Fruit fly (Drosophila melanogaster) whole organism, adult: ENCODE results near the gene CG13082.

ENCODE experiments used
- CG11617 ChIP-seq: fragments of 200-800 bp; sonication (Bioruptor generic); optimal IDR thresholded peaks from 2 replicates; lab custom pipeline; 2017; ENCODE audit warnings: mild to moderate bottlenecking, missing biosample characterization, missing genetic modification reagents, missing genetic modification characterization
- CG12768 ChIP-seq: fragments of 200-800 bp; sonication (Bioruptor generic); optimal IDR thresholded peaks from 2 replicates; lab custom pipeline; 2017; ENCODE audit warnings: missing biosample characterization, missing genetic modification characterization, mild to moderate bottlenecking, moderate library complexity, missing genetic modification reagents
- CG14711 ChIP-seq: fragments of 200-800 bp; sonication (Bioruptor generic); optimal IDR thresholded peaks from 2 replicates; lab custom pipeline; 2018; ENCODE audit warnings: missing biosample characterization, mild to moderate bottlenecking, missing genetic modification characterization, moderate library complexity
- CG1620 ChIP-seq: fragments of 200-800 bp; sonication (Bioruptor generic); optimal IDR thresholded peaks from 2 replicates; lab custom pipeline; 2016; ENCODE audit warnings: missing biosample characterization, missing genetic modification characterization
- CG33017 ChIP-seq: fragments of 200-800 bp; sonication (Bioruptor generic); optimal IDR thresholded peaks from 2 replicates; lab custom pipeline; 2018; ENCODE audit warnings: missing biosample characterization, mild to moderate bottlenecking, missing genetic modification characterization, moderate library complexity
- CG5204 ChIP-seq: fragments of 200-800 bp; sonication (Bioruptor generic); optimal IDR thresholded peaks from 2 replicates; lab custom pipeline; 2016; ENCODE audit warnings: missing biosample characterization, missing genetic modification characterization
- CG7045 ChIP-seq: fragments of 200-800 bp; sonication (Bioruptor generic); optimal IDR thresholded peaks from 2 replicates; lab custom pipeline; 2017; ENCODE audit warnings: missing biosample characterization, mild to moderate bottlenecking, missing genetic modification characterization
- CG7101 ChIP-seq: fragments of 200-800 bp; sonication (Bioruptor generic); optimal IDR thresholded peaks from 2 replicates; lab custom pipeline; 2018; ENCODE audit warnings: missing biosample characterization, mild to moderate bottlenecking, missing genetic modification characterization, moderate library complexity
- Clk ChIP-seq: fragments of 200-800 bp; sonication (Bioruptor generic); optimal IDR thresholded peaks from 2 replicates; lab custom pipeline; 2017; ENCODE audit warnings: missing biosample characterization, missing genetic modification characterization
- Crg-1 ChIP-seq: fragments of 200-800 bp; sonication (Bioruptor generic); optimal IDR thresholded peaks from 2 replicates; lab custom pipeline; 2016; ENCODE audit warnings: missing biosample characterization, missing genetic modification characterization
- Hr96 ChIP-seq: fragments of 200-800 bp; sonication (Bioruptor generic); optimal IDR thresholded peaks from 2 replicates; lab custom pipeline; 2016; ENCODE audit warnings: missing biosample characterization, missing genetic modification characterization
- Mnt ChIP-seq: fragments of 200-800 bp; sonication (Bioruptor generic); optimal IDR thresholded peaks from 2 replicates; lab custom pipeline; 2016; ENCODE audit warnings: missing biosample characterization, mild to moderate bottlenecking, missing genetic modification characterization
- bab1 ChIP-seq: fragments of 200-800 bp; sonication (Bioruptor generic); optimal IDR thresholded peaks from 3 replicates; lab custom pipeline; 2019; ENCODE audit warnings: missing biosample characterization, mild to moderate bottlenecking, missing genetic modification characterization, moderate library complexity
- cic ChIP-seq: fragments of 200-800 bp; sonication (Bioruptor generic); optimal IDR thresholded peaks from 2 replicates; lab custom pipeline; 2017; ENCODE audit warnings: missing biosample characterization, mild to moderate bottlenecking, missing genetic modification characterization, moderate library complexity
- cnc ChIP-seq, 2 experiments: fragments of >200 bp; optimal IDR thresholded peaks; 2 replicates each; lab custom pipeline; 2017
- kay ChIP-seq: fragments of 200-800 bp; sonication (Bioruptor generic); peaks from one replicate; lab custom pipeline; 2016; ENCODE audit warnings: missing biosample characterization, missing genetic modification characterization, borderline replicate concordance
- ovo ChIP-seq: fragments of 200-800 bp; sonication (Bioruptor generic); optimal IDR thresholded peaks from 2 replicates; lab custom pipeline; 2016; ENCODE audit warnings: missing biosample characterization, missing genetic modification characterization
- pad ChIP-seq: fragments of 200-800 bp; sonication (Bioruptor generic); optimal IDR thresholded peaks from 3 replicates; lab custom pipeline; 2017; ENCODE audit warnings: missing biosample characterization, missing genetic modification characterization, mild to moderate bottlenecking, moderate library complexity, missing genetic modification reagents
- tj ChIP-seq: fragments of 200-800 bp; sonication (Bioruptor generic); optimal IDR thresholded peaks from 3 replicates; lab custom pipeline; 2017; ENCODE audit warnings: missing biosample characterization, mild to moderate bottlenecking, missing genetic modification characterization, moderate library complexity
- toe ChIP-seq: fragments of 200-800 bp; sonication (Bioruptor generic); optimal IDR thresholded peaks from 2 replicates; lab custom pipeline; 2016; ENCODE audit warnings: missing biosample characterization, missing genetic modification characterization

CG13082 gene

DNA sequence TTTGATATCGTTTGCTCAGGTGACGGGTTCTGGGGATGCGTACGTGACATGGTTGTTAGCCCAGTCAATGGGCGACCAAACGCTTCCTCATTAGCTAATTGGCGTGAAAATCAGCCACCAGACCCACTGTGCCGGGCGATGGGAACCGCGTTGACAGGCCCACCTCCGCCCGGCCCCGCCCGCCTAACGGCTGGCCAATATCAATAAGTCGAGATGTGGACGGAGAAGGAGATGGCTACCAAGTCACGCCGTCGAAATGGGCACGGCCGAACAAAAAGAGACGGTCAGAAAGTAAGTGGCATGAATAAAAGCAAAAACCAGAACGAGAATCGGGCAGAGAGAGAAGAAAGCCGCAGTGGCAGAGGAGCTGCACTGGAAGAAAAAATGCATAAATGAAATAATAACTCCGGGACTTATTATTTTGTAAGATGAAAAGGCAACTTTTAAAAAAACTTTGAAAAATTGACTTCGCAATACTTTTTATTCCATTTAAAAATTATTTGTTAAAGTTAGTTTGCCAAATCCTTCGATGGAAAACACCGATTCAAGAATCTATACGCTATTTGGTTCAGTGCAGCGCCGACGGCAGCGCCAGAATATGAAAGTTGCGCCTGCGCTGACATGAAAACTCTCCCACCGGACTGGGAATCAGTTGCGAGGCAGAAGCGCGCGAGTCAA lies at the start of gene CG13082:
TSS of gene CG13082 (plus strand) at position 647 of the 678 bp plus-strand sequence.
- TF ChIP-seq Clk (GFP tag; lab: Kevin White, UChicago) (no peak), ovo (GFP tag; lab: Kevin White, UChicago) (no peak), CG5204 (no peak), CG14711 (tag; lab: Kevin White, UChicago) (no peak), Mnt (no peak), CG33017 (tag; lab: Kevin White, UChicago) (no peak), cic (GFP tag; lab: Kevin White, UChicago) (no peak), Hr96 (GFP tag; lab: Kevin White, UChicago) (no peak), CG12768 (GFP tag; lab: Kevin White, UChicago) (no peak), toe (GFP tag; lab: Kevin White, UChicago) (no peak), CG1620 (GFP tag; lab: Kevin White, UChicago) (no peak), Crg-1 (no peak), CG7101 (tag; lab: Kevin White, UChicago) (no peak), kay (GFP tag; lab: Kevin White, UChicago) (no peak), CG7045 (GFP tag; lab: Kevin White, UChicago) (no peak), pad (GFP tag; lab: Kevin White, UChicago) (no peak), CG11617 (GFP tag; lab: Kevin White, UChicago) (no peak)

DNA sequence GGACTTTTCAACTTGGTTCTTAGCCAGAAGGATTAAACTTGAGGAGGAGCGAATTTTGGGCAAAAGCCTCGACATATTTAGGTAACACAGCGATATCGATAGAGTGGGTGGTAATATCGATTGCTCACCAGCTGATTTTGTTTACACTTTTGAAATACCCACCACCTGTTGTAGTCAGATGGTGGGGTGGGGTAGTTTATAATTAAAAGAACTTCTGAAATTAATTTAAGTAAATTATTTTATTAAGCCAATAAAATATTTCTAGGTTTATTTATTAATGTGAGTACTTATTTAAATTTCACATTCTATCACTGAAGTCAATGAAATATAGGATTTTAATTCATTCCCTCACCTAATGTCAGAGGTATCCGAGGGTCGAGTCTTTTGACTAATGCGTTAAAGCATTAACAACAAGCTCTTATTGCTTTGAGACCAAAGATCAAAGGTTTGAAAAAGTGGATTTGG lies 48.2 kb upstream of the CG13082 start, which contains the start of the genes CG10194 and CG18094:
TSS of gene CG10194 (minus strand) at position 108 of the 465 bp plus-strand sequence.
TSS of gene CG18094 (plus strand) at position 266 of the 465 bp plus-strand sequence.
- TF ChIP-seq Crg-1 (no peak), cnc (optimal IDR thresholded peaks at IDR 0.05; lab: Kevin White, UChicago) (no peak), pad (GFP tag; lab: Kevin White, UChicago) (no peak), Mnt (peak; percentile 36), CG12768 (GFP tag; lab: Kevin White, UChicago) (peak; percentile 69), bab1 (GFP tag; lab: Kevin White, UChicago) (peak; percentile 88), CG7101 (tag; lab: Kevin White, UChicago) (peak; percentile 68), CG33017 (tag; lab: Kevin White, UChicago) (peak; percentile 84), CG1620 (GFP tag; lab: Kevin White, UChicago) (no peak), tj (peak; percentile 51), toe (GFP tag; lab: Kevin White, UChicago) (no peak), CG14711 (tag; lab: Kevin White, UChicago) (peak; percentile 69), CG11617 (GFP tag; lab: Kevin White, UChicago) (peak; percentile 60), Clk (GFP tag; lab: Kevin White, UChicago) (no peak), CG5204 (no peak), kay (GFP tag; lab: Kevin White, UChicago) (no peak), cic (GFP tag; lab: Kevin White, UChicago) (peak; percentile 18), ovo (GFP tag; lab: Kevin White, UChicago) (no peak), CG7045 (GFP tag; lab: Kevin White, UChicago) (no peak), Hr96 (GFP tag; lab: Kevin White, UChicago) (no peak)

DNA sequence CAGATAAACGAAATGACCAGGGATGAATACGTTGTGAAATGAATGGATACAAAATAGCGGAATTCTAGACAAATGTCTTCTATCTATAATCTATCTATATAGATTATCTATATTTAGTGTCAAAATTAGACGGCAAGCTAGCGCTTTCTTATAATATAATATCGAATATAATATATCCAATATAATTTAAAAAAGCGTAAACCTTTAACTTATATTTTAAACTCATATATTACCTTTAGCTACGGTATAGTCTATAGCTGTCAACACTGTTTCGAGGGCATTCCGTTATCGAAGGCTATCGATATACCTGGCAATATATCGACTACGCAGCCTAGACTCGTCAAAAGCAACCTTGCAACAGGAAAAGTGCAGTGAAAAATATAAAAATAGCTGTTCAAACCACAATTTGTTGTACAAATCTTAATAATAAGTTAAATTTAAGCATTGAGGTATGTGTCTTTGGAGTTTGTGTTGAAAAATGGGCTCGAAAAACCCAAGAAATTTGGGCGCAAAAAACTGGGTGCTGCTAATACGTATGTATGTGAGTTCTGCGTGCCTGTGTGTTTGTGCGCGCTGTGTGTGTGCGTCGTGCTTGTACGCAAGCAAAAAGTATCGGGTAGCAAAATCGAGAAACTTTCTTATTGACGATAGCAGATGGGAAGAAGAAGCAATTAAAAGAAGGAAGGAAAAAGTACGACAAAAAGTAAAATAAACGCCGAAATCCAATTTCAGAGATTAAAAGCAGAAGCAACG lies 45.1 kb upstream of the CG13082 start, which contains the start of the genes swm and Ctu2:
TSS of gene swm (plus strand) at position 318 of the 753 bp plus-strand sequence.
TSS of gene Ctu2 (minus strand) at position 320 of the 753 bp plus-strand sequence.
- TF ChIP-seq ovo (GFP tag; lab: Kevin White, UChicago) (peak; percentile 67), Mnt (peak; percentile 37), pad (GFP tag; lab: Kevin White, UChicago) (peak; percentile 38), CG1620 (GFP tag; lab: Kevin White, UChicago) (peak; percentile 27), toe (GFP tag; lab: Kevin White, UChicago) (no peak), CG7045 (GFP tag; lab: Kevin White, UChicago) (peak; percentile 60), Hr96 (GFP tag; lab: Kevin White, UChicago) (peak; percentile 11), CG7101 (tag; lab: Kevin White, UChicago) (peak; percentile 85), CG14711 (tag; lab: Kevin White, UChicago) (peak; percentile 81), CG5204 (no peak), CG33017 (tag; lab: Kevin White, UChicago) (peak; percentile 59), Crg-1 (peak; percentile 46), CG12768 (GFP tag; lab: Kevin White, UChicago) (peak; percentile 74), Clk (GFP tag; lab: Kevin White, UChicago) (peak; percentile 36), tj (peak; percentile 70), cic (GFP tag; lab: Kevin White, UChicago) (no peak), bab1 (GFP tag; lab: Kevin White, UChicago) (peak; percentile 78), kay (GFP tag; lab: Kevin White, UChicago) (no peak), CG11617 (GFP tag; lab: Kevin White, UChicago) (peak; percentile 73), cnc (optimal IDR thresholded peaks at IDR 0.05; lab: Kevin White, UChicago) (no peak)

DNA sequence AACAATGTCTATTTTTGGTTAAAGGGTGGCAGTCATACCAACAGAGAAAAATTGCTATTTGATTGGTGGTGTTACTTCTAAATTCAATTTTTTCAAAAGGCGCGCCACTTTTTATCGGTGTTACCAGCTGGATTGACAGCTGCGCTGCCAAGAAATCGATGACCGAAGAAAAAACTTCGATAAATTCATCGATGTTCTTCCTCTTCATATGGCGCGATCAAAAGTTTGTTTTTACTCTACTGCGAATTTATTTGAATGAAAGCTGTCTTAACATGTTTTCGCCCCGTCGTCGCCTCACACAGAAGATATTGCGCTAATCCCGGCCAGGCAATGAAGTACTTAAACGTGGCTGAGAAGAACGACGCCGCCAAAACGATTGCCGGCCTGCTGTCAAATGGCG lies 40.2 kb upstream of the CG13082 start, which contains the start of gene Top3alpha:
TSS of gene Top3alpha (plus strand) at position 186 of the 400 bp plus-strand sequence.
- TF ChIP-seq Clk (GFP tag; lab: Kevin White, UChicago), result no peak
- no peak for TF ChIP-seq toe (GFP tag; lab: Kevin White, UChicago)
- no peak for TF ChIP-seq CG1620 (GFP tag; lab: Kevin White, UChicago)
- peak; percentile 29 for TF ChIP-seq bab1 (GFP tag; lab: Kevin White, UChicago)
